Fruit fly (Drosophila melanogaster) whole organism, wandering third instar larva: ENCODE measurements around the gene CG17272.

ENCODE experiments used
- Abd-B ChIP-seq: fragments of >200 bp; optimal IDR thresholded peaks from 2 replicates; lab custom pipeline; 2017; ENCODE audit warnings: missing biosample characterization, missing genetic modification characterization
- CG32264 ChIP-seq: fragments of 200-800 bp; sonication (Bioruptor generic); optimal IDR thresholded peaks from 2 replicates; lab custom pipeline; 2016; ENCODE audit warnings: missing biosample characterization, missing genetic modification characterization
- CrebA ChIP-seq: fragments of 200-800 bp; sonication (Bioruptor generic); optimal IDR thresholded peaks from 2 replicates; lab custom pipeline; 2016; ENCODE audit warnings: missing biosample characterization, mild to moderate bottlenecking, missing genetic modification characterization, borderline replicate concordance
- Dfd ChIP-seq: fragments of >200 bp; optimal IDR thresholded peaks from 2 replicates; lab custom pipeline; 2017; ENCODE audit warnings: missing biosample characterization, missing genetic modification characterization
- Dif ChIP-seq: fragments of 200-275, 200-300 bp; sonication (Bioruptor generic); optimal IDR thresholded peaks from 2 replicates; lab custom pipeline; 2018; ENCODE audit warnings: missing biosample characterization, missing genetic modification characterization; ENCODE audit not compliant: partially characterized antibody
- GATAd ChIP-seq: sonication (Bioruptor generic); optimal IDR thresholded peaks from 2 replicates; lab custom pipeline; 2016; ENCODE audit warnings: missing biosample characterization, missing genetic modification characterization
- HLH106 ChIP-seq: fragments of 200-800 bp; optimal IDR thresholded peaks from 3 replicates; lab custom pipeline; 2019; ENCODE audit warnings: missing biosample characterization, mild to moderate bottlenecking, missing genetic modification characterization, moderate library complexity
- Hr78 ChIP-seq: fragments of >200 bp; optimal IDR thresholded peaks from 2 replicates; lab custom pipeline; 2017; ENCODE audit warnings: missing biosample characterization, missing genetic modification characterization
- Hr83 ChIP-seq: fragments of 200-300 bp; sonication (Bioruptor generic); optimal IDR thresholded peaks from 2 replicates; lab custom pipeline; 2016; ENCODE audit warnings: missing biosample characterization, mild to moderate bottlenecking, missing genetic modification characterization, moderate library complexity; ENCODE audit not compliant: poor library complexity, severe bottlenecking
- Jra ChIP-seq: sonication (Bioruptor generic); optimal IDR thresholded peaks from 2 replicates; lab custom pipeline; 2016; ENCODE audit warnings: missing biosample characterization, missing genetic modification characterization
- Mio ChIP-seq: sonication (Bioruptor generic); optimal IDR thresholded peaks from 2 replicates; lab custom pipeline; 2016; ENCODE audit warnings: missing biosample characterization, missing genetic modification characterization
- Myc ChIP-seq: fragments of >200 bp; optimal IDR thresholded peaks from 2 replicates; lab custom pipeline; 2017
- N ChIP-seq: fragments of >200 bp; optimal IDR thresholded peaks from 2 replicates; lab custom pipeline; 2018; ENCODE audit warnings: missing biosample characterization, missing external identifiers, missing genetic modification characterization
- Rel ChIP-seq, 2 experiments: fragments of 200-800 bp; sonication (Bioruptor generic) in 1 of 2; optimal IDR thresholded peaks; 2 replicates in 1 of 2; 3 replicates in 1 of 2; lab custom pipeline; 2016 to 2019; ENCODE audit warnings: mild to moderate bottlenecking in 2 of 2, missing biosample characterization in 2 of 2, missing genetic modification characterization in 2 of 2, moderate library complexity in 1 of 2
- Sp1 ChIP-seq: fragments of 200-800 bp; sonication (Bioruptor generic); optimal IDR thresholded peaks from 3 replicates; lab custom pipeline; 2019; ENCODE audit warnings: missing biosample characterization, mild to moderate bottlenecking, missing genetic modification characterization, moderate library complexity
- dl ChIP-seq, 2 experiments: fragments of 175-275, 200-275 bp in 1 of 2; fragments of 200-275 bp in 1 of 2; sonication (Bioruptor generic); optimal IDR thresholded peaks; lab custom pipeline; 2018; ENCODE audit warnings: mild to moderate bottlenecking in 2 of 2, missing biosample characterization in 2 of 2, missing genetic modification characterization in 2 of 2, moderate library complexity in 2 of 2; ENCODE audit not compliant: partially characterized antibody in 2 of 2, insufficient read depth in 1 of 2
- dmrt93B ChIP-seq: fragments of 200-800 bp; sonication (Bioruptor generic); optimal IDR thresholded peaks from 2 replicates; lab custom pipeline; 2018; ENCODE audit warnings: missing biosample characterization, mild to moderate bottlenecking, missing genetic modification characterization
- dsf ChIP-seq: sonication (Bioruptor generic); optimal IDR thresholded peaks from 2 replicates; lab custom pipeline; 2016; ENCODE audit warnings: missing biosample characterization, missing genetic modification characterization, borderline replicate concordance
- ey ChIP-seq: fragments of 200-800 bp; sonication (Bioruptor generic); optimal IDR thresholded peaks from 2 replicates; lab custom pipeline; 2016; ENCODE audit warnings: missing biosample characterization, missing genetic modification characterization
- fru ChIP-seq: fragments of 200-800 bp; sonication (Bioruptor generic); optimal IDR thresholded peaks from 3 replicates; lab custom pipeline; 2016; ENCODE audit warnings: missing biosample characterization, mild to moderate bottlenecking, missing genetic modification characterization
- h ChIP-seq: fragments of 200-800 bp; sonication (Bioruptor generic); optimal IDR thresholded peaks from 3 replicates; lab custom pipeline; 2016; ENCODE audit warnings: missing biosample characterization, mild to moderate bottlenecking, missing genetic modification characterization
- lola ChIP-seq: fragments of >200 bp; optimal IDR thresholded peaks from 2 replicates; lab custom pipeline; 2017; ENCODE audit warnings: missing biosample characterization, missing genetic modification characterization
- pan ChIP-seq: fragments of >200 bp; optimal IDR thresholded peaks from 2 replicates; lab custom pipeline; 2017
- psq ChIP-seq: fragments of 200-800 bp; sonication (Bioruptor generic); optimal IDR thresholded peaks from 3 replicates; lab custom pipeline; 2017; ENCODE audit warnings: missing biosample characterization, mild to moderate bottlenecking, missing genetic modification characterization, moderate library complexity
- rgr ChIP-seq: fragments of 200-800 bp; sonication (Bioruptor generic); optimal IDR thresholded peaks from 3 replicates; lab custom pipeline; 2016; ENCODE audit warnings: missing biosample characterization, mild to moderate bottlenecking, missing genetic modification characterization
- sage ChIP-seq: fragments of 200-800 bp; sonication (Bioruptor generic); optimal IDR thresholded peaks from 2 replicates; lab custom pipeline; 2016; ENCODE audit warnings: missing biosample characterization, mild to moderate bottlenecking, missing genetic modification characterization
- sv ChIP-seq: fragments of 200-800 bp; sonication (Bioruptor generic); optimal IDR thresholded peaks from 3 replicates; lab custom pipeline; 2016; ENCODE audit warnings: missing biosample characterization, missing genetic modification characterization
- tai ChIP-seq: sonication (Bioruptor generic); optimal IDR thresholded peaks from 2 replicates; lab custom pipeline; 2016; ENCODE audit warnings: missing biosample characterization, missing genetic modification characterization
- woc ChIP-seq: sonication (Bioruptor generic); optimal IDR thresholded peaks from 2 replicates; lab custom pipeline; 2016; ENCODE audit warnings: missing biosample characterization, mild to moderate bottlenecking, missing genetic modification characterization

Gene CG17272

dm6 chr3R:20846316-20846715 is 22.3 kb upstream of the CG17272 start:
- TF ChIP-seq Mio (GFP tag; lab: Kevin White, UChicago) = no peak
- no peak for TF ChIP-seq psq
- no peak for TF ChIP-seq Hr83 (GFP tag; lab: Kevin White, UChicago)
- TF ChIP-seq Sp1 (GFP tag; lab: Kevin White, UChicago) = no peak
- no peak for TF ChIP-seq h
- no peak for TF ChIP-seq ey (GFP tag; lab: Kevin White, UChicago)
- no peak for TF ChIP-seq dsf
- TF ChIP-seq HLH106 (tag; lab: Kevin White, UChicago) = no peak
- TF ChIP-seq rgr (GFP tag; lab: Kevin White, UChicago) = no peak
- TF ChIP-seq sage (GFP tag; lab: Kevin White, UChicago) = no peak
- TF ChIP-seq GATAd = no peak

dm6 chr3R:20845493-20845892 is 21.5 kb upstream of the CG17272 start:
- TF ChIP-seq lola (GFP tag; lab: Kevin White, UChicago) = no peak
- no peak for TF ChIP-seq sage (GFP tag; lab: Kevin White, UChicago)
- TF ChIP-seq Hr78 = no peak
- TF ChIP-seq dsf = no peak
- no peak for TF ChIP-seq tai (GFP tag; lab: Kevin White, UChicago)
- TF ChIP-seq HLH106 (tag; lab: Kevin White, UChicago) = no peak
- no peak for TF ChIP-seq N (GFP tag; lab: Kevin White, UChicago)

dm6 chr3R:20841840-20842239 is 17.8 kb upstream of the CG17272 start, which contains the start of gene CG15695:
Gene CG15695, plus strand, starts transcription at chr3R:20842140.
- TF ChIP-seq Jra (GFP tag; lab: Kevin White, UChicago) (no peak), Dfd (GFP tag; lab: Kevin White, UChicago) (no peak), Mio (GFP tag; lab: Kevin White, UChicago) (no peak), sv (GFP tag; lab: Kevin White, UChicago) (no peak), ey (GFP tag; lab: Kevin White, UChicago) (no peak), HLH106 (tag; lab: Kevin White, UChicago) (no peak), Hr83 (GFP tag; lab: Kevin White, UChicago) (no peak), dsf (no peak), fru (GFP tag; lab: Kevin White, UChicago) (no peak), CrebA (no peak), Rel (GFP tag; optimal IDR thresholded peaks at IDR 0.05; lab: Kevin White, UChicago) (no peak), Rel (tag; optimal IDR thresholded peaks at IDR 0.05; lab: Kevin White, UChicago) (no peak), tai (GFP tag; lab: Kevin White, UChicago) (no peak), dl (GFP tag; optimal IDR thresholded peaks at IDR 0.05; lab: Kevin White, UChicago; ENCODE audit: insufficient read depth in 1 of 2, partially characterized antibody in 2 of 2) (no peak), woc (GFP tag; lab: Kevin White, UChicago) (no peak), lola (GFP tag; lab: Kevin White, UChicago) (no peak), GATAd (no peak), pan (no peak), Abd-B (no peak)

- no peak for TF ChIP-seq Abd-B
- no peak for TF ChIP-seq Dif (GFP tag; lab: Kevin White, UChicago)
- TF ChIP-seq Myc (lab: Kevin White, UChicago) = no peak
- no peak for TF ChIP-seq CG32264
- no peak for TF ChIP-seq dmrt93B (GFP tag; lab: Kevin White, UChicago)
- no peak for TF ChIP-seq dsf
- TF ChIP-seq GATAd = no peak
- no peak for TF ChIP-seq ey (GFP tag; lab: Kevin White, UChicago)
Observed at dm6 chr3R:20838787-20839186, 14.7 kb upstream of the CG17272 start.

dm6 chr3R:20837242-20837664 is 13.2 kb upstream of the CG17272 start:
- TF ChIP-seq Sp1 (GFP tag; lab: Kevin White, UChicago) (no peak), Rel (GFP tag; optimal IDR thresholded peaks at IDR 0.05; lab: Kevin White, UChicago) (no peak), Rel (tag; optimal IDR thresholded peaks at IDR 0.05; lab: Kevin White, UChicago) (peak; percentile 26), dmrt93B (GFP tag; lab: Kevin White, UChicago) (no peak), h (peak; percentile 46)
